Worm (Caenorhabditis elegans): ENCODE results near the gene F13A2.10.

The F13A2.10 gene

ce11 chrV:4423087-4423486 lies 37.0 kb upstream of the F13A2.10 start:
- TF ChIP-seq unc-39 (tag; optimal IDR thresholded peaks at IDR 0.05) (no peak), ceh-28 (tag; optimal IDR thresholded peaks at IDR 0.05) (no peak)

ce11 chrV:4422127-4422526 lies 36.1 kb upstream of the F13A2.10 start, which contains the start of gene skr-7:
skr-7 (plus strand) TSS chrV:4422427.
- TF ChIP-seq nhr-237 (tag; optimal IDR thresholded peaks at IDR 0.05) (no peak), hmg-11 (tag; optimal IDR thresholded peaks at IDR 0.05) (no peak), tbx-2 (tag; optimal IDR thresholded peaks at IDR 0.05) (no peak), daf-12 (tag; optimal IDR thresholded peaks at IDR 0.05) (no peak), nhr-28 (tag; optimal IDR thresholded peaks at IDR 0.05) (no peak), fkh-10 (GFP tag; optimal IDR thresholded peaks at IDR 0.05) (no peak), fkh-2 (tag; optimal IDR thresholded peaks at IDR 0.05) (no peak), jun-1 (tag; optimal IDR thresholded peaks at IDR 0.05) (no peak), nhr-67 (tag; optimal IDR thresholded peaks at IDR 0.05) (no peak), unc-62 (GFP tag; optimal IDR thresholded peaks at IDR 0.05) (no peak), elt-3 (tag; optimal IDR thresholded peaks at IDR 0.05) (no peak), R02D3.7 (tag; optimal IDR thresholded peaks at IDR 0.05) (no peak), fos-1 (tag; optimal IDR thresholded peaks at IDR 0.05) (no peak), pqm-1 (tag; optimal IDR thresholded peaks at IDR 0.05) (no peak), lin-39 (tag; optimal IDR thresholded peaks at IDR 0.05) (no peak), egl-5 (tag; optimal IDR thresholded peaks at IDR 0.05) (no peak), nhr-23 (tag; optimal IDR thresholded peaks at IDR 0.05) (no peak)

- TF ChIP-seq ZK546.5 (tag; optimal IDR thresholded peaks at IDR 0.05) (no peak), nfya-1 (tag; optimal IDR thresholded peaks at IDR 0.05; ENCODE audit: insufficient read depth) (no peak), fos-1 (tag; optimal IDR thresholded peaks at IDR 0.05) (no peak)
Observed at ce11 chrV:4421475-4421874, 35.4 kb upstream of the F13A2.10 start, which contains the start of gene skr-14. skr-14 (minus strand) TSS chrV:4421575.

ce11 chrV:4419767-4420322 lies 33.8 kb upstream of the F13A2.10 start, which contains the start of the genes Y47D7A.7 and Y47D7A.2:
Y47D7A.7 (minus strand) TSS chrV:4419867.
Y47D7A.2 (plus strand) TSS chrV:4420272.
- TF ChIP-seq skn-1 (tag; optimal IDR thresholded peaks at IDR 0.05) (no peak), ceh-82 (tag; optimal IDR thresholded peaks at IDR 0.05) (no peak), jun-1 (tag; optimal IDR thresholded peaks at IDR 0.05) (no peak), hmg-11 (tag; optimal IDR thresholded peaks at IDR 0.05) (no peak), eor-1 (tag; optimal IDR thresholded peaks at IDR 0.05) (no peak), tbx-2 (tag; optimal IDR thresholded peaks at IDR 0.05) (no peak), ZK546.5 (tag; optimal IDR thresholded peaks at IDR 0.05) (no peak), mml-1 (tag; optimal IDR thresholded peaks at IDR 0.05) (no peak), nhr-11 (tag; optimal IDR thresholded peaks at IDR 0.05) (no peak), pqm-1 (tag; optimal IDR thresholded peaks at IDR 0.05) (no peak), ceh-9 (tag; optimal IDR thresholded peaks at IDR 0.05) (no peak), ceh-28 (tag; optimal IDR thresholded peaks at IDR 0.05) (no peak), nhr-25 (tag; optimal IDR thresholded peaks at IDR 0.05) (no peak), nhr-43 (tag; optimal IDR thresholded peaks at IDR 0.05; ENCODE audit: poor library complexity, severe bottlenecking) (no peak)

DNA sequence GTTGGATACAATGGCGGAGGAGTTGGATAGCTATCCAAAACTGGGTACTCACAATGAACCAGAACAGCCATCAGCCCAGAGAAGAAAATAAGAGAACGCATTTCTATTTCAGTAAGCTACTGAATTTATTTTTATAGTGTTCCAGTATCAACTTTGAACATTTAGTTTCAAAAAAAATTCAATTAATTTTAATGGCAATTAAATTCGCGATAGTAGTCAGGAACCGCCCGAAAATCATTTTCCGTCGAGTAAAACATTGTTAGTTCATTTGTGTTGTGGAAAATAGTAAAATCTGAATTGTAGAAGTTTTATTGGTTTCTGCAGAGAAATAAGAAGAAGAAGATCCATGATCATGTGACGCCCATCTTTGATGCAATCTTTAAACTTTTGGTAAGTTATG lies 32.0 kb upstream of the F13A2.10 start, which contains the start of gene Y47D7A.6:
Gene Y47D7A.6, minus strand, starts transcription at position 101 of the 400 bp plus-strand sequence.
- TF ChIP-seq ztf-4 (tag; optimal IDR thresholded peaks at IDR 0.05) (no peak), pqm-1 (tag; optimal IDR thresholded peaks at IDR 0.05) (no peak), unc-62 (GFP tag; optimal IDR thresholded peaks at IDR 0.05) (no peak), R02D3.7 (tag; optimal IDR thresholded peaks at IDR 0.05) (no peak), nhr-28 (tag; optimal IDR thresholded peaks at IDR 0.05) (no peak)

- TF ChIP-seq eor-1 (tag; optimal IDR thresholded peaks at IDR 0.05) (no peak), hmg-11 (tag; optimal IDR thresholded peaks at IDR 0.05) (no peak), ceh-82 (tag; optimal IDR thresholded peaks at IDR 0.05) (no peak), egl-27 (tag; optimal IDR thresholded peaks at IDR 0.05) (no peak), nhr-67 (tag; optimal IDR thresholded peaks at IDR 0.05) (no peak), elt-1 (tag; optimal IDR thresholded peaks at IDR 0.05) (no peak), pha-4 (tag; optimal IDR thresholded peaks at IDR 0.05) (no peak), unc-62 (GFP tag; optimal IDR thresholded peaks at IDR 0.05) (no peak), zag-1 (tag; optimal IDR thresholded peaks at IDR 0.05) (no peak), nhr-11 (tag; optimal IDR thresholded peaks at IDR 0.05) (no peak), nhr-28 (tag; optimal IDR thresholded peaks at IDR 0.05) (no peak), egl-5 (tag; optimal IDR thresholded peaks at IDR 0.05) (no peak)
Observed at ce11 chrV:4416710-4417109, 30.6 kb upstream of the F13A2.10 start, which contains the start of gene Y47D7A.18. Y47D7A.18 (minus strand) TSS chrV:4416810.

Measured in whole organism, L3 larva.